Worm (Caenorhabditis elegans) whole organism, mixed stage, embryonic: Measurements from ENCODE around the gene K08E5.6.

Experiments used
- ces-1 ChIP-seq: fragments of 150-350 bp; optimal IDR thresholded peaks from 2 replicates; lab custom pipeline; 2014; ENCODE audit warnings: missing biosample characterization, missing genetic modification reagents, missing genetic modification characterization
- hlh-1 ChIP-seq: fragments of 150-350 bp; optimal IDR thresholded peaks from 2 replicates; lab custom pipeline; 2014; ENCODE audit warnings: missing biosample characterization, missing genetic modification reagents, missing genetic modification characterization
- lin-13 ChIP-seq: fragments of 150-350 bp; optimal IDR thresholded peaks from 2 replicates; lab custom pipeline; 2014; ENCODE audit warnings: missing biosample characterization, missing genetic modification characterization
- mep-1 ChIP-seq: fragments of 150-350 bp; optimal IDR thresholded peaks from 2 replicates; lab custom pipeline; 2017; ENCODE audit warnings: missing biosample characterization, missing genetic modification reagents, missing genetic modification characterization, inconsistent platforms
- nhr-12 ChIP-seq: fragments of 150-350 bp; optimal IDR thresholded peaks from 2 replicates; lab custom pipeline; 2014; ENCODE audit warnings: missing biosample characterization, missing genetic modification characterization
- nhr-237 ChIP-seq: fragments of 150-350 bp; optimal IDR thresholded peaks from 2 replicates; lab custom pipeline; 2014; ENCODE audit warnings: missing biosample characterization, missing genetic modification characterization
- pha-4 ChIP-seq: fragments of 150-350 bp; optimal IDR thresholded peaks from 2 replicates; lab custom pipeline; 2018; ENCODE audit warnings: missing biosample characterization, missing genetic modification reagents, missing genetic modification characterization
- sem-2 ChIP-seq: fragments of 200-800 bp; sonication (Bioruptor generic); optimal IDR thresholded peaks from 2 replicates; lab custom pipeline; 2018; ENCODE audit warnings: mild to moderate bottlenecking, missing genetic modification characterization, missing compliant biosample characterization
- unc-62 ChIP-seq: fragments of 150-350 bp; optimal IDR thresholded peaks from 2 replicates; lab custom pipeline; 2014; ENCODE audit warnings: missing biosample characterization, missing genetic modification reagents, missing genetic modification characterization
- ztf-11 ChIP-seq: fragments of 150-350 bp; optimal IDR thresholded peaks from 2 replicates; lab custom pipeline; 2014; ENCODE audit warnings: missing biosample characterization, missing genetic modification characterization

ce11 chrIII:10097981-10098380 lies 42.9 kb upstream of the K08E5.6 start, which contains the start of gene spop-1:
- TF ChIP-seq nhr-237 (tag; lab: Kevin White, UChicago) (no peak), hlh-1 (tag; lab: Kevin White, UChicago) (no peak), unc-62 (GFP tag; lab: Kevin White, UChicago) (no peak), lin-13 (tag; lab: Kevin White, UChicago) (no peak), ztf-11 (no peak), pha-4 (tag; lab: Kevin White, UChicago) (no peak), mep-1 (tag; lab: Kevin White, UChicago) (no peak), nhr-12 (tag; lab: Kevin White, UChicago) (no peak), ces-1 (GFP tag; lab: Kevin White, UChicago) (no peak), sem-2 (GFP tag; lab: Kevin White, UChicago) (no peak)
